Worm (Caenorhabditis elegans) whole organism, late embryonic: ENCODE results near the gene W08E12.9.
A peak's percentile ranks its signal among the peaks of the same experiment; 100 is the strongest.

Source experiments
- C08G9.2 ChIP-seq: sonication (generic microtip); optimal IDR thresholded peaks from 2 replicates; lab custom pipeline; 2016; ENCODE audit warnings: mild to moderate bottlenecking, missing genetic modification characterization, moderate library complexity, missing compliant biosample characterization
- F13H6.1 ChIP-seq: sonication (generic microtip); optimal IDR thresholded peaks from 2 replicates; lab custom pipeline; 2016; ENCODE audit warnings: missing genetic modification characterization, missing compliant biosample characterization
- K02D7.2 ChIP-seq: sonication (generic microtip); optimal IDR thresholded peaks from 2 replicates; lab custom pipeline; 2017; ENCODE audit warnings: mild to moderate bottlenecking, missing genetic modification characterization, missing compliant biosample characterization
- K09A11.1 ChIP-seq: sonication (generic microtip); optimal IDR thresholded peaks from 2 replicates; lab custom pipeline; 2017; ENCODE audit warnings: antibody characterized with exemption, mild to moderate bottlenecking, missing genetic modification characterization, missing compliant biosample characterization; ENCODE audit not compliant: insufficient read depth
- T23F11.4 ChIP-seq: fragments of 200-800 bp; sonication (Bioruptor generic); optimal IDR thresholded peaks from 2 replicates; lab custom pipeline; 2018; ENCODE audit warnings: mild to moderate bottlenecking, missing genetic modification characterization, missing compliant biosample characterization
- Y22D7AL.16 ChIP-seq: sonication (generic microtip); optimal IDR thresholded peaks from 2 replicates; lab custom pipeline; 2016; ENCODE audit warnings: missing genetic modification characterization, missing compliant biosample characterization
- ahr-1 ChIP-seq: sonication (generic microtip); optimal IDR thresholded peaks from 2 replicates; lab custom pipeline; 2016; ENCODE audit warnings: missing genetic modification characterization, missing compliant biosample characterization
- ama-1 ChIP-seq: fragments of 150-350 bp; optimal IDR thresholded peaks from 2 replicates; lab custom pipeline; 2014
- ceh-14 ChIP-seq: sonication (generic microtip); optimal IDR thresholded peaks from 2 replicates; lab custom pipeline; 2016; ENCODE audit warnings: missing genotype, missing genetic modification characterization, missing compliant biosample characterization
- ceh-19 ChIP-seq: fragments of 200-800 bp; sonication (Bioruptor generic); optimal IDR thresholded peaks from 2 replicates; lab custom pipeline; 2018; ENCODE audit warnings: mild to moderate bottlenecking, missing genetic modification characterization, missing compliant biosample characterization
- ceh-2 ChIP-seq: sonication (generic microtip); optimal IDR thresholded peaks from 2 replicates; lab custom pipeline; 2016; ENCODE audit warnings: missing genotype, missing genetic modification characterization, missing compliant biosample characterization
- ceh-22 ChIP-seq: sonication (generic microtip); optimal IDR thresholded peaks from 2 replicates; lab custom pipeline; 2017; ENCODE audit warnings: missing biosample characterization, missing genetic modification characterization
- ceh-30 ChIP-seq: fragments of 150-350 bp; optimal IDR thresholded peaks from 2 replicates; lab custom pipeline; 2014; ENCODE audit warnings: missing biosample characterization, missing genetic modification characterization
- ceh-31 ChIP-seq: sonication (generic microtip); optimal IDR thresholded peaks from 2 replicates; lab custom pipeline; 2016; ENCODE audit warnings: missing genetic modification characterization, missing compliant biosample characterization
- ceh-34 ChIP-seq: sonication (generic microtip); optimal IDR thresholded peaks from 2 replicates; lab custom pipeline; 2016; ENCODE audit warnings: mild to moderate bottlenecking, missing genetic modification characterization, missing compliant biosample characterization
- ceh-45 ChIP-seq: fragments of 200-800 bp; sonication (Bioruptor generic); IDR thresholded peaks from 2 replicates; pipeline ENCODE4 v1.3.6; 2022; ENCODE audit warnings: missing genetic modification reagents, missing genetic modification characterization, missing compliant biosample characterization
- ceh-6 ChIP-seq: fragments of 200-800 bp; sonication (Bioruptor generic); optimal IDR thresholded peaks from 2 replicates; lab custom pipeline; 2018; ENCODE audit warnings: mild to moderate bottlenecking, missing genetic modification characterization, missing compliant biosample characterization
- ceh-9 ChIP-seq: sonication (generic microtip); optimal IDR thresholded peaks from 2 replicates; lab custom pipeline; 2016; ENCODE audit warnings: mild to moderate bottlenecking, missing genetic modification characterization, inconsistent platforms, missing compliant biosample characterization
- elt-2 ChIP-seq: sonication (generic microtip); optimal IDR thresholded peaks from 2 replicates; lab custom pipeline; 2016; ENCODE audit warnings: missing genetic modification reagents, missing genetic modification characterization, missing compliant biosample characterization
- eyg-1 ChIP-seq: sonication (generic microtip); optimal IDR thresholded peaks from 2 replicates; lab custom pipeline; 2016; ENCODE audit warnings: missing genotype, missing genetic modification characterization, missing compliant biosample characterization
- fkh-10 ChIP-seq: fragments of 150-350 bp; optimal IDR thresholded peaks from 2 replicates; lab custom pipeline; 2014; ENCODE audit warnings: missing biosample characterization, missing genetic modification reagents, missing genetic modification characterization
- gmeb-2 ChIP-seq: sonication (generic microtip); optimal IDR thresholded peaks from 2 replicates; lab custom pipeline; 2016; ENCODE audit warnings: missing genetic modification characterization, inconsistent platforms, missing compliant biosample characterization
- hlh-13 ChIP-seq: fragments of 200-800 bp; sonication (Bioruptor generic); optimal IDR thresholded peaks from 2 replicates; lab custom pipeline; 2018; ENCODE audit warnings: mild to moderate bottlenecking, missing genetic modification characterization, missing compliant biosample characterization
- hlh-15 ChIP-seq: sonication (generic microtip); optimal IDR thresholded peaks from 2 replicates; lab custom pipeline; 2016; ENCODE audit warnings: missing genetic modification characterization, missing compliant biosample characterization
- hlh-30 ChIP-seq: sonication (generic microtip); optimal IDR thresholded peaks from 2 replicates; lab custom pipeline; 2017; ENCODE audit warnings: antibody characterized with exemption, missing genetic modification characterization, missing compliant biosample characterization; ENCODE audit not compliant: insufficient read depth
- hlh-6 ChIP-seq: sonication (generic microtip); optimal IDR thresholded peaks from 2 replicates; lab custom pipeline; 2016; ENCODE audit warnings: missing genotype, missing genetic modification characterization, missing compliant biosample characterization
- hlh-8 ChIP-seq: sonication (generic microtip); optimal IDR thresholded peaks from 2 replicates; lab custom pipeline; 2016; ENCODE audit warnings: missing genotype, missing genetic modification characterization, missing compliant biosample characterization
- lim-6 ChIP-seq: sonication (generic microtip); optimal IDR thresholded peaks from 2 replicates; lab custom pipeline; 2016; ENCODE audit warnings: missing genetic modification characterization, missing compliant biosample characterization
- lin-11 ChIP-seq: fragments of 200-800 bp; sonication (Bioruptor generic); optimal IDR thresholded peaks from 2 replicates; lab custom pipeline; 2018; ENCODE audit warnings: mild to moderate bottlenecking, missing genetic modification characterization, missing compliant biosample characterization
- mec-3 ChIP-seq: sonication (generic microtip); optimal IDR thresholded peaks from 2 replicates; lab custom pipeline; 2016; ENCODE audit warnings: borderline replicate concordance, missing genetic modification characterization, missing compliant biosample characterization
- nfya-1 ChIP-seq: sonication (generic microtip); optimal IDR thresholded peaks from 2 replicates; lab custom pipeline; 2017; ENCODE audit warnings: missing genetic modification characterization, mild to moderate bottlenecking, missing compliant biosample characterization, antibody characterized with exemption, moderate library complexity
- nhr-11 ChIP-seq: fragments of 150-350 bp; optimal IDR thresholded peaks from 2 replicates; lab custom pipeline; 2014; ENCODE audit warnings: missing biosample characterization, missing genetic modification characterization
- odd-2 ChIP-seq: sonication (generic microtip); optimal IDR thresholded peaks from 2 replicates; lab custom pipeline; 2017; ENCODE audit warnings: antibody characterized with exemption, mild to moderate bottlenecking, missing genetic modification characterization, missing compliant biosample characterization
- pag-3 ChIP-seq: sonication (generic microtip); optimal IDR thresholded peaks from 2 replicates; lab custom pipeline; 2016; ENCODE audit warnings: missing compliant biosample characterization, missing genetic modification characterization, borderline replicate concordance
- pat-9 ChIP-seq: fragments of 200-800 bp; sonication (Bioruptor generic); optimal IDR thresholded peaks from 2 replicates; lab custom pipeline; 2018; ENCODE audit warnings: mild to moderate bottlenecking, missing genetic modification characterization, moderate library complexity, missing compliant biosample characterization
- pax-1 ChIP-seq: fragments of 150-350 bp; optimal IDR thresholded peaks from 2 replicates; lab custom pipeline; 2014; ENCODE audit warnings: missing biosample characterization, missing genetic modification characterization
- ref-2 ChIP-seq: sonication (generic microtip); optimal IDR thresholded peaks from 2 replicates; lab custom pipeline; 2016; ENCODE audit warnings: missing genetic modification characterization, missing compliant biosample characterization
- rnt-1 ChIP-seq: sonication (generic microtip); optimal IDR thresholded peaks from 2 replicates; lab custom pipeline; 2016; ENCODE audit warnings: missing genetic modification characterization, missing compliant biosample characterization
- unc-3 ChIP-seq, 2 experiments: fragments of 200-800 bp in 1 of 2; sonication (Bioruptor generic) in 1 of 2; sonication (generic microtip) in 1 of 2; conservative IDR thresholded peaks in 1 of 2; optimal IDR thresholded peaks in 1 of 2; 2 replicates each; pipeline versions ENCODE4 v1.3.6 to Lab custom; 2016 to 2022; ENCODE audit warnings: missing compliant biosample characterization in 2 of 2, missing genetic modification characterization in 2 of 2, missing genetic modification reagents in 1 of 2
- zip-5 ChIP-seq: sonication (generic microtip); optimal IDR thresholded peaks from 2 replicates; lab custom pipeline; 2016; ENCODE audit warnings: missing genetic modification characterization, missing compliant biosample characterization
- ztf-16 ChIP-seq: sonication (generic microtip); optimal IDR thresholded peaks from 2 replicates; lab custom pipeline; 2017; ENCODE audit warnings: missing genetic modification characterization, missing compliant biosample characterization

Gene W08E12.9

ce11 chrIV:3294553-3295185 lies 12.7 kb downstream of the W08E12.9 start, which contains the start of gene W08E12.7 (continued):
- TF ChIP-seq ahr-1 (tag; lab: Kevin White, UChicago) (peak; percentile 25), hlh-6 (tag; lab: Kevin White, UChicago) (no peak), zip-5 (tag; lab: Kevin White, UChicago) (peak; percentile 47), ama-1 (lab: Kevin White, UChicago) (no peak), ceh-30 (tag; lab: Kevin White, UChicago) (peak; percentile 23), ceh-2 (tag; lab: Kevin White, UChicago) (peak; percentile 72), odd-2 (tag; lab: Kevin White, UChicago) (no peak), ceh-14 (tag; lab: Kevin White, UChicago) (peak; percentile 78), nfya-1 (peak; percentile 89), unc-3 (GFP tag; conservative IDR thresholded peaks at IDR 0.05; lab: Robert Waterston, UW) (peak; percentile 49), unc-3 (tag; optimal IDR thresholded peaks at IDR 0.05; lab: Kevin White, UChicago) (peak; percentile 60), K09A11.1 (tag; lab: Kevin White, UChicago) (peak; percentile 41), fkh-10 (no peak), Y22D7AL.16 (tag; lab: Kevin White, UChicago) (no peak), ceh-34 (tag; lab: Kevin White, UChicago) (peak; percentile 91), lim-6 (tag; lab: Kevin White, UChicago) (no peak), gmeb-2 (tag; lab: Kevin White, UChicago) (no peak), elt-2 (tag; lab: Kevin White, UChicago) (peak; percentile 79), hlh-13 (no peak), hlh-15 (tag; lab: Kevin White, UChicago) (peak; percentile 41), C08G9.2 (peak; percentile 65), pax-1 (tag; lab: Kevin White, UChicago) (peak; percentile 34), ref-2 (peak; percentile 91), rnt-1 (tag; lab: Kevin White, UChicago) (peak; percentile 86), lin-11 (tag; lab: Kevin White, UChicago) (peak; percentile 17), mec-3 (no peak), K02D7.2 (peak; percentile 3), ceh-45 (0 out of 2 replicates have a peak, but pooled peaks have one; percentile 10), ztf-16 (peak; percentile 41), ceh-22 (no peak), ceh-9 (no peak), pag-3 (no peak), hlh-8 (tag; lab: Kevin White, UChicago) (peak; percentile 84), ceh-31 (tag; lab: Kevin White, UChicago) (peak; percentile 94), ceh-19 (GFP tag; lab: Kevin White, UChicago) (peak; percentile 15), nhr-11 (no peak), T23F11.4 (GFP tag; lab: Kevin White, UChicago) (peak; percentile 17), F13H6.1 (peak; percentile 57), eyg-1 (tag; lab: Kevin White, UChicago) (peak; percentile 42)

ce11 chrIV:3293800-3294493 lies 13.4 kb downstream of the W08E12.9 start:
- no peak for TF ChIP-seq gmeb-2 (tag; lab: Kevin White, UChicago)
- TF ChIP-seq ceh-6: no peak
- TF ChIP-seq hlh-6 (tag; lab: Kevin White, UChicago): no peak
- no peak for TF ChIP-seq ceh-22
- no peak for TF ChIP-seq K09A11.1 (tag; lab: Kevin White, UChicago)
- no peak for TF ChIP-seq hlh-30
- no peak for TF ChIP-seq T23F11.4 (GFP tag; lab: Kevin White, UChicago)
- TF ChIP-seq pat-9 (tag; lab: Kevin White, UChicago): no peak
- TF ChIP-seq, all 69 proteins: peak for 0
